Fruit fly (Drosophila melanogaster): ENCODE data around the gene ATPsynE.

The ATPsynE gene

dm6 chr3R:14330654-14331053 is 3.9 kb downstream of the ATPsynE start:
- TF ChIP-seq CG13204 (GFP tag; optimal IDR thresholded peaks at IDR 0.05) (no peak), Ets98B (GFP tag; IDR thresholded peaks at IDR 0.05) (no peak), CG17806 (tag; optimal IDR thresholded peaks at IDR 0.05) (no peak), gl (tag; optimal IDR thresholded peaks at IDR 0.05) (no peak), rn (GFP tag; IDR thresholded peaks at IDR 0.05) (no peak), D1 (tag; optimal IDR thresholded peaks at IDR 0.05) (no peak), CG32121 (GFP tag; IDR thresholded peaks at IDR 0.05) (no peak), CG12605 (GFP tag; IDR thresholded peaks at IDR 0.05) (no peak), CG34367 (tag; optimal IDR thresholded peaks at IDR 0.05) (no peak)

DNA sequence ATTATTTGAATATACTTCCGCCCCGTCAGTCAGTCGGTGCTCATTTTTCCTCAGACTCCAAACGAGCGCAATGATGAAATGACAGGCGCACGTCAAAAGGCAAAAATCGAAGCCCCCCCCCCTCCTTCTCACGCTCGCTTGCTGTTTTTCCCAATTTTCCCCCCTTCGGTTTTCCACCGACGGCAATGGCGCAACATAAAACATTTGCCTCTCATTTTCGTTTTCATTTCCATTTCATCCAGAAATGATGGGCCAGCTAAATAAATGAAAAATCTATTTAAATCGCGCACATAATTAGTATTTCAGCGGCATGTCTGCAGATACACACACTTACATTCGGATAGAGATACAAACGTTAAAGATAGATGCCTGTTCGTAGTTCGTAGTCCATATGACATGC is 4.7 kb downstream of the ATPsynE start:
- no peak for TF ChIP-seq CG13204 (GFP tag; optimal IDR thresholded peaks at IDR 0.05)
- no peak for TF ChIP-seq gl (tag; optimal IDR thresholded peaks at IDR 0.05)
- no peak for TF ChIP-seq CG15710 (tag; optimal IDR thresholded peaks at IDR 0.05)
- no peak for TF ChIP-seq D1 (tag; optimal IDR thresholded peaks at IDR 0.05)
- TF ChIP-seq CG14655 (GFP tag; optimal IDR thresholded peaks at IDR 0.05): no peak
- TF ChIP-seq CG4496 (GFP tag; IDR thresholded peaks at IDR 0.05): no peak
- TF ChIP-seq Snoo (tag; optimal IDR thresholded peaks at IDR 0.05): no peak
- TF ChIP-seq CG32121 (GFP tag; IDR thresholded peaks at IDR 0.05): no peak

DNA sequence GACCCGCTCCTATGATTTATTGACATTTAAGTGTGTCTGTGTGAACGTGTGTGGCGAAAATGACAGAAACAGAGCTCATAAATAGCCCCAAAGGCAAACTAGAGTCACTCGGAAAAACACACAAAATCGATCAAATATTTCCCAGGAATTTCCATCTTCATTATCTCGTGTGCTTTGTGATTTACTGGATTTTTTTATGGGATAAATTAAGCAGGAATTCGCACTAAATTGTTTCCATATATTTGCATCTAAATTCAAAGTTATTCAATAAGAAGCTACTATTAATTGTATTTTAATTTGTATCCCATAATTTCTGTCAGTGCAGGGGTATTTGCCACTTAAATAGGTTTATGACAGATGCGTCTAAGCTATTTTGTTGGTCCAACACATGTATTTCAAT is 6.0 kb downstream of the ATPsynE start:
- no peak for TF ChIP-seq CG9948 (tag; optimal IDR thresholded peaks at IDR 0.05)
- TF ChIP-seq CG14655 (GFP tag; optimal IDR thresholded peaks at IDR 0.05): peak; percentile 1
- TF ChIP-seq D1 (tag; optimal IDR thresholded peaks at IDR 0.05): no peak

DNA sequence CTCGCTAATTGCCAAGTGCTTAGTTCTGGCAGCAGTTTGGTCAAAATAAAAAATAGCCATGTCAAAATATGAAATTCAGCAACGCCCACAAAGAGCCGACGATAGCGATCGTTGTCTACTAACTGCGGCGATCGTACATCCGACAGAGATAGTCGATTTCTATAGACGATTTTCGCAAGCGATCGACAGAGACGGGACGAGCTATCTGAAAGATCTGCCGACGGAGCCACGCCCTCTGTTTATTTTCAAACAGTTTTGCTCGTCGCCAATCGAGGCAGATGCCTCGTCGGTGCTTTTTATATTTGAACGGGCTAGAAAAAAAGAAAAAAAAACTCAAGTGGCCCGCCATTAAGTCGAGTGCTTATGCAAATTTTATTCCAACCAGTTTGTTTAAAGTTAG is 8.8 kb downstream of the ATPsynE start:
- TF ChIP-seq Pif1B (GFP tag; optimal IDR thresholded peaks at IDR 0.05): no peak
- 0 out of 3 replicates have a peak, but pooled peaks have one; percentile 8 for TF ChIP-seq CG4496 (GFP tag; IDR thresholded peaks at IDR 0.05)

DNA sequence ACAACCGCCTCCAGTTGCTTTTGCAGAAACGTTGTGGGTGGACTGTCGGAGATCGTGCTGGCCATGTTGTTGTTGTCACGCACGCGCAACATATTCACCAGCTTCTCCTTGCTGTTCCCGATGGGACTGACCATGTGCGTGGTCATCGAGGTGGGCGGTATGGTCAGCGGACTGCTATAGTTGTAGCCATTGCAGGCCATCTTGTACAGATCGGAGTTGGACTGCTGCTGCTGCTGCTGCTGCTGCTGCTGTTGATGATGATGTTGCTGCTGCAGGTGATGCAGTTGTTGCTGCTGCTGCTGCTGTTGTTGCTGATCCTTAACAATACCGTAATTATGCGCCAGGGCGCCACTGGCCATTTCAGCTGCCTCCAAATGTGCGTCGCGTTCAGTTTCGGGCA is 18.0 kb downstream of the ATPsynE start:
- TF ChIP-seq Pif1B (GFP tag; optimal IDR thresholded peaks at IDR 0.05): no peak
- no peak for TF ChIP-seq CG15710 (tag; optimal IDR thresholded peaks at IDR 0.05)
- no peak for TF ChIP-seq CG12605 (GFP tag; IDR thresholded peaks at IDR 0.05)
- no peak for TF ChIP-seq CG13204 (GFP tag; optimal IDR thresholded peaks at IDR 0.05)
- no peak for TF ChIP-seq Snoo (tag; optimal IDR thresholded peaks at IDR 0.05)
- no peak for TF ChIP-seq CG9948 (tag; optimal IDR thresholded peaks at IDR 0.05)
- no peak for TF ChIP-seq CG34367 (tag; optimal IDR thresholded peaks at IDR 0.05)
- TF ChIP-seq D1 (tag; optimal IDR thresholded peaks at IDR 0.05): no peak
- TF ChIP-seq CG8301 (tag; optimal IDR thresholded peaks at IDR 0.05): no peak
- TF ChIP-seq CG10348 (GFP tag; IDR thresholded peaks at IDR 0.05): no peak
- TF ChIP-seq rn (GFP tag; IDR thresholded peaks at IDR 0.05): no peak
- no peak for TF ChIP-seq Pif1A (GFP tag; optimal IDR thresholded peaks at IDR 0.05)
- TF ChIP-seq CG14655 (GFP tag; optimal IDR thresholded peaks at IDR 0.05): no peak

- TF ChIP-seq Snoo (tag; optimal IDR thresholded peaks at IDR 0.05): no peak
- no peak for TF ChIP-seq CG32121 (GFP tag; IDR thresholded peaks at IDR 0.05)
- TF ChIP-seq CG8301 (tag; optimal IDR thresholded peaks at IDR 0.05): peak; percentile 58
- peak; percentile 48 for TF ChIP-seq CG13204 (GFP tag; optimal IDR thresholded peaks at IDR 0.05)
- peak; percentile 41 for TF ChIP-seq CG17806 (tag; optimal IDR thresholded peaks at IDR 0.05)
- TF ChIP-seq CG12605 (GFP tag; IDR thresholded peaks at IDR 0.05): no peak
- peak; percentile 19 for TF ChIP-seq CG15710 (tag; optimal IDR thresholded peaks at IDR 0.05)
- TF ChIP-seq CG10348 (GFP tag; IDR thresholded peaks at IDR 0.05): no peak
- TF ChIP-seq CG34367 (tag; optimal IDR thresholded peaks at IDR 0.05): no peak
- peak; percentile 53 for TF ChIP-seq CG9948 (tag; optimal IDR thresholded peaks at IDR 0.05)
- TF ChIP-seq Ets98B (GFP tag; IDR thresholded peaks at IDR 0.05): peak; percentile 10; the same call in 1 of the 2 replicates
- TF ChIP-seq EcR (GFP tag; optimal IDR thresholded peaks at IDR 0.05): peak; percentile 14
- TF ChIP-seq fd96Ca (GFP tag; IDR thresholded peaks at IDR 0.05): no peak
- TF ChIP-seq rn (GFP tag; IDR thresholded peaks at IDR 0.05): no peak
- TF ChIP-seq gl (tag; optimal IDR thresholded peaks at IDR 0.05): no peak
- TF ChIP-seq CG4496 (GFP tag; IDR thresholded peaks at IDR 0.05): 0 out of 3 replicates have a peak, but pooled peaks have one; percentile 4
- peak; percentile 45 for TF ChIP-seq CG8159 (tag; optimal IDR thresholded peaks at IDR 0.05)
- peak; percentile 2 for TF ChIP-seq D1 (tag; optimal IDR thresholded peaks at IDR 0.05)
- peak; percentile 21 for TF ChIP-seq Pif1B (GFP tag; optimal IDR thresholded peaks at IDR 0.05)
- peak; percentile 71 for TF ChIP-seq CG14655 (GFP tag; optimal IDR thresholded peaks at IDR 0.05)
- peak; percentile 43 for TF ChIP-seq Pif1A (GFP tag; optimal IDR thresholded peaks at IDR 0.05)
These were observed 20.3 kb downstream of the ATPsynE start for dm6 chr3R:14346838-14347745.

- TF ChIP-seq rn (GFP tag; IDR thresholded peaks at IDR 0.05) (no peak), CG15710 (tag; optimal IDR thresholded peaks at IDR 0.05) (no peak), CG8159 (tag; optimal IDR thresholded peaks at IDR 0.05) (peak; percentile 3), CG8301 (tag; optimal IDR thresholded peaks at IDR 0.05) (no peak)
These were observed 21.7 kb downstream of the ATPsynE start for dm6 chr3R:14348480-14348879.

Measured in whole organism, pupa.